Fruit fly (Drosophila melanogaster): ENCODE data around the gene twit.

twit gene

DNA sequence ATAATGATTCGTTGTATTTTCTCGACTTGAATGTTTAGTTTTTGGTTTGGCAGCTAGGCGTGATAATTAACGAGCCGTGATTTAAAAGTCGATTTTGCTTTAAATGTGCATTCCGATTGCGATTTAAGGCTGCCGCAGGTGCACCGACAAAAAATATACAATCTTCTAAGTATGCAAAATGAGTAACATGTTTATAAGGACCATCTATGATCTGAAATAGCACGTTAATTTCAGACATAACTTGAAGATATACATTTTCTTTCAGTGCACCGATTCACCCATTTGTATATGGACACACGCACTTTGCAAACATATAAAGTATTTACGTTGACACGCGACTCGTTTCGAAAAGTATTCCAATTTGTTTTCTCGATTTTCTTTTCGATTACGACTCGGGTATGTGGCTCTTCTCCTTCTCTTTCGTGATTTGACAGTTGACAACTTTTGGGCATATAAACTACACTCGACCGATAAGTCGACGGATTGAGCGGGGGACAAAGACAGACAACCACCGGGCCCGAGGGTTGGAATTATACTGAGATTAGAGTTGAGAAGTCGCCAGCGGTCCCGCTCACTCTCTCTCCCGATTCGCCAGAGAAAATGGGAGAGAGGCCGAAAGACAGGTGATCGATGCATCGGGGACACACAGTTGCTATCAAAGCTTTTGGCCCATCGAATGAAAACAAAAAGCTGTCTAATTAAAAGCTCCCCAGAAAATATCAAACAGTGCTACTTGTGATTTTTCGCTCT, 37.7 kb downstream of the twit start (continued):
- no peak for TF ChIP-seq ato (GFP tag; IDR thresholded peaks at IDR 0.05; ENCODE audit: partially characterized antibody)
- TF ChIP-seq CG18476 (GFP tag; optimal IDR thresholded peaks at IDR 0.05), result no peak
- TF ChIP-seq CG11695 (GFP tag; IDR thresholded peaks at IDR 0.05), result no peak
- peak; percentile 15 for TF ChIP-seq CG10267 (tag; optimal IDR thresholded peaks at IDR 0.05)
- peak; percentile 25 for TF ChIP-seq CG10654 (GFP tag; optimal IDR thresholded peaks at IDR 0.05)
- peak; percentile 19 for TF ChIP-seq CG2712 (tag; optimal IDR thresholded peaks at IDR 0.05)
- TF ChIP-seq Med (GFP tag), result peak; percentile 77
- TF ChIP-seq Spps (tag; optimal IDR thresholded peaks at IDR 0.05), result peak; percentile 3
- TF ChIP-seq mirr (GFP tag; optimal IDR thresholded peaks at IDR 0.05), result peak; percentile 33
- no peak for TF ChIP-seq Myb (GFP tag; optimal IDR thresholded peaks at IDR 0.05)
- no peak for TF ChIP-seq pan (optimal IDR thresholded peaks at IDR 0.05)
- TF ChIP-seq pan (GFP tag; optimal IDR thresholded peaks at IDR 0.05 in 1 of 2, IDR thresholded peaks at IDR 0.05 in 1 of 2), result no peak
- TF ChIP-seq sd (tag; optimal IDR thresholded peaks at IDR 0.05), result peak; percentile 63
- TF ChIP-seq Dll (GFP tag; IDR thresholded peaks at IDR 0.05; ENCODE audit: partially characterized antibody), result 0 out of 4 replicates have a peak, but pooled peaks have one; percentile 22
- peak; percentile 51 for TF ChIP-seq kah (GFP tag; optimal IDR thresholded peaks at IDR 0.05)
- 0 out of 2 replicates have a peak, but pooled peaks have one; percentile 60 for TF ChIP-seq chm (GFP tag; IDR thresholded peaks at IDR 0.05)
- peak; percentile 43 for TF ChIP-seq bcd (GFP tag; optimal IDR thresholded peaks at IDR 0.05)
- TF ChIP-seq pum (GFP tag; optimal IDR thresholded peaks at IDR 0.05), result peak; percentile 18
- peak in 1 of 3 experiments; percentile 38 for TF ChIP-seq lola (GFP tag; optimal IDR thresholded peaks at IDR 0.05)
- peak; percentile 28 for TF ChIP-seq D19A (tag; optimal IDR thresholded peaks at IDR 0.05)
- TF ChIP-seq slou (GFP tag; optimal IDR thresholded peaks at IDR 0.05), result no peak
- peak; percentile 32 for TF ChIP-seq Deaf1 (tag; optimal IDR thresholded peaks at IDR 0.05)
- no peak for TF ChIP-seq esg (GFP tag; conservative IDR thresholded peaks at IDR 0.05)
- no peak for TF ChIP-seq CG18011 (GFP tag; optimal IDR thresholded peaks at IDR 0.05)
- TF ChIP-seq zen2 (GFP tag; IDR thresholded peaks at IDR 0.05; ENCODE audit: partially characterized antibody), result 0 out of 3 replicates have a peak, but pooled peaks have one; percentile 15
- peak; percentile 93 for TF ChIP-seq chinmo (GFP tag; IDR thresholded peaks at IDR 0.05; ENCODE audit: partially characterized antibody)
- TF ChIP-seq dmrt99B (tag; optimal IDR thresholded peaks at IDR 0.05), result peak; percentile 65
- no peak for TF ChIP-seq CG30431 (GFP tag; optimal IDR thresholded peaks at IDR 0.05)
- peak; percentile 84 for TF ChIP-seq Jarid2 (GFP tag; optimal IDR thresholded peaks at IDR 0.05)
- peak; percentile 8 for TF ChIP-seq CG6254 (GFP tag; optimal IDR thresholded peaks at IDR 0.05)
- TF ChIP-seq CG1603 (tag; optimal IDR thresholded peaks at IDR 0.05), result peak; percentile 67
- peak; percentile 36 for TF ChIP-seq fd64A (GFP tag; optimal IDR thresholded peaks at IDR 0.05)
- TF ChIP-seq chn (GFP tag; optimal IDR thresholded peaks at IDR 0.05), result no peak
- TF ChIP-seq gcm (GFP tag; optimal IDR thresholded peaks at IDR 0.05), result peak; percentile 4
- TF ChIP-seq Sox102F (GFP tag; optimal IDR thresholded peaks at IDR 0.05), result peak; percentile 66
- TF ChIP-seq NC2α (GFP tag; optimal IDR thresholded peaks at IDR 0.05), result no peak
- TF ChIP-seq CG3838 (GFP tag; optimal IDR thresholded peaks at IDR 0.05), result no peak
- peak; percentile 72 for TF ChIP-seq Nf-YC (tag; optimal IDR thresholded peaks at IDR 0.05)
- TF ChIP-seq CG7987 (GFP tag; optimal IDR thresholded peaks at IDR 0.05), result peak; percentile 44
- peak; percentile 73 for TF ChIP-seq oc (tag; optimal IDR thresholded peaks at IDR 0.05)
- TF ChIP-seq Stat92E (GFP tag; optimal IDR thresholded peaks at IDR 0.05), result peak in 1 of 3 experiments; percentile 17
- TF ChIP-seq dpn (GFP tag; optimal IDR thresholded peaks at IDR 0.05), result peak; percentile 36 to 57
- TF ChIP-seq Bteb2 (GFP tag; optimal IDR thresholded peaks at IDR 0.05), result no peak
- TF ChIP-seq D (optimal IDR thresholded peaks at IDR 0.05), result no peak
- peak; percentile 59 for TF ChIP-seq D (GFP tag; optimal IDR thresholded peaks at IDR 0.05)
- TF ChIP-seq fd96Cb (tag; optimal IDR thresholded peaks at IDR 0.05), result peak; percentile 51
- TF ChIP-seq CG2199 (GFP tag; IDR thresholded peaks at IDR 0.05), result no peak
- no peak for TF ChIP-seq dm (GFP tag; optimal IDR thresholded peaks at IDR 0.05)

Measured in whole organism, embryonic.